Worm (Caenorhabditis elegans): ENCODE results near the gene fis-1.
A peak's percentile ranks its signal among the peaks of the same experiment; 100 is the strongest.

ce11 chrII:6776418-6777034 lies 21.6 kb downstream of the fis-1 start, which contains the start of gene ssup-72:
- no peak for TF ChIP-seq ama-1 (optimal IDR thresholded peaks at IDR 0.05)
- no peak for TF ChIP-seq nhr-11 (tag; optimal IDR thresholded peaks at IDR 0.05)
- no peak for TF ChIP-seq ZK546.5 (tag; optimal IDR thresholded peaks at IDR 0.05)
- TF ChIP-seq mdl-1 (tag; optimal IDR thresholded peaks at IDR 0.05), result no peak
- TF ChIP-seq nhr-76 (tag; optimal IDR thresholded peaks at IDR 0.05), result no peak
- no peak for TF ChIP-seq elt-3 (tag; optimal IDR thresholded peaks at IDR 0.05)
- TF ChIP-seq nhr-237 (tag; optimal IDR thresholded peaks at IDR 0.05), result no peak
- TF ChIP-seq ceh-28 (tag; optimal IDR thresholded peaks at IDR 0.05), result no peak
- TF ChIP-seq ceh-9 (tag; optimal IDR thresholded peaks at IDR 0.05), result no peak
- peak; percentile 68 for TF ChIP-seq nfya-1 (tag; optimal IDR thresholded peaks at IDR 0.05; ENCODE audit: insufficient read depth)
- peak; percentile 71 for TF ChIP-seq lin-15B (tag; optimal IDR thresholded peaks at IDR 0.05)
